In the genomic region with DNA sequence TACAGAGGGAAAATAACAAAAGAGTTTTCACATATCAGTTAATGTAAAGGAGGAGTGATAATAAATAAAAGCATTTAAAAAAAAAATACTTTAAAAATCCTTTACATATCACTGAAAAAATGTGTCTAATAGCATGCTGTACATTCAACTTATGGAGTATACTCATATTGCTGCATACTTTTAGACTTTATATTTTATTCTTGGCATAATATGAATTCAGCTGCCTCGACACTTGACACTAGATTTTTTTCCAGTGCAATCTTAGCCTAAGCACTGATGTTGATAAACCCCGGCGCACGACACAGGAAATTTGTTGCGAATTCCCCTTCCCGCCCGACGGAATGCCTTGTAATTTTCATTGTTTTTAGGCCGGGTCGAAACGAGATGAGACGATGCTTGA, we compare ENCODE assay signal across 2 fruit fly cellular contexts.
TF ChIP-seq lines count a peak whose summit lies in the region.

No protein-coding gene starts in this region.

- TF ChIP-seq CTCF in whole organism, embryonic (GFP tag; optimal IDR thresholded peaks at IDR 0.05; lab: Kevin White, UChicago), result no peak

TF ChIP-seq in whole organism, embryonic, 481 proteins besides CTCF, POLR2A, EP300 and RAD21 (continues in another document):
- no peak for TF ChIP-seq Spps (tag; optimal IDR thresholded peaks at IDR 0.05; lab: Kevin White, UChicago)
- no peak for TF ChIP-seq CG9215 (GFP tag; IDR thresholded peaks at IDR 0.05; lab: Robert Waterston, UW)
- TF ChIP-seq sima (GFP tag; optimal IDR thresholded peaks at IDR 0.05; lab: Kevin White, UChicago), result no peak
- TF ChIP-seq Hr51 (GFP tag; optimal IDR thresholded peaks at IDR 0.05; lab: Kevin White, UChicago), result peak in 1 of 2 experiments; percentile 33
- no peak for TF ChIP-seq CG8281 (tag; optimal IDR thresholded peaks at IDR 0.05; lab: Kevin White, UChicago)
- no peak for TF ChIP-seq GATAe (GFP tag; conservative IDR thresholded peaks at IDR 0.05; lab: Robert Waterston, UW)
- TF ChIP-seq CG4854 (GFP tag; optimal IDR thresholded peaks at IDR 0.05; lab: Kevin White, UChicago), result no peak
- TF ChIP-seq Lpt (GFP tag; optimal IDR thresholded peaks at IDR 0.05; lab: Kevin White, UChicago), result no peak
- no peak for TF ChIP-seq Usf (GFP tag; optimal IDR thresholded peaks at IDR 0.05; lab: Kevin White, UChicago)
- TF ChIP-seq C15 (GFP tag; IDR thresholded peaks at IDR 0.05; lab: Robert Waterston, UW), result no peak
- no peak for TF ChIP-seq insv (GFP tag; optimal IDR thresholded peaks at IDR 0.05; lab: Kevin White, UChicago)
- TF ChIP-seq Vsx1 (GFP tag; optimal IDR thresholded peaks at IDR 0.05; lab: Kevin White, UChicago), result no peak
- peak; percentile 50 for TF ChIP-seq CG2120 (GFP tag; optimal IDR thresholded peaks at IDR 0.05; lab: Kevin White, UChicago)
- TF ChIP-seq CG14860 (GFP tag; IDR thresholded peaks at IDR 0.05; lab: Robert Waterston, UW; ENCODE audit: partially characterized antibody), result no peak
- TF ChIP-seq Dfd (GFP tag; optimal IDR thresholded peaks at IDR 0.05; lab: Kevin White, UChicago), result no peak
- no peak for TF ChIP-seq pan (optimal IDR thresholded peaks at IDR 0.05; lab: Kevin White, UChicago)
- no peak for TF ChIP-seq pan (GFP tag; optimal IDR thresholded peaks at IDR 0.05 in 1 of 2, IDR thresholded peaks at IDR 0.05 in 1 of 2)
- TF ChIP-seq grn (GFP tag; optimal IDR thresholded peaks at IDR 0.05; lab: Kevin White, UChicago), result no peak
- no peak for TF ChIP-seq CG1603 (tag; optimal IDR thresholded peaks at IDR 0.05; lab: Kevin White, UChicago)
- no peak for TF ChIP-seq CG31388 (GFP tag; optimal IDR thresholded peaks at IDR 0.05; lab: Kevin White, UChicago)
- TF ChIP-seq bcd (GFP tag; optimal IDR thresholded peaks at IDR 0.05; lab: Kevin White, UChicago), result no peak
- no peak; the same call in 1 of the 2 replicates for TF ChIP-seq slbo (GFP tag; IDR thresholded peaks at IDR 0.05; lab: Robert Waterston, UW)
- no peak for TF ChIP-seq Neu2 (GFP tag; optimal IDR thresholded peaks at IDR 0.05; lab: Kevin White, UChicago; ENCODE audit: borderline replicate concordance)
- no peak for TF ChIP-seq MESR4 (GFP tag; optimal IDR thresholded peaks at IDR 0.05; lab: Kevin White, UChicago)
- peak; percentile 37 for TF ChIP-seq Meics (GFP tag; optimal IDR thresholded peaks at IDR 0.05; lab: Kevin White, UChicago)
- no peak for TF ChIP-seq tgo (GFP tag; IDR thresholded peaks at IDR 0.05; lab: Robert Waterston, UW)
- TF ChIP-seq CG6654 (GFP tag; optimal IDR thresholded peaks at IDR 0.05; lab: Kevin White, UChicago), result no peak
- TF ChIP-seq Ets65A (GFP tag; lab: Kevin White, UChicago), result no peak
- no peak for TF ChIP-seq Ets97D (GFP tag; optimal IDR thresholded peaks at IDR 0.05; lab: Kevin White, UChicago)
- TF ChIP-seq ind (GFP tag; optimal IDR thresholded peaks at IDR 0.05; lab: Kevin White, UChicago), result no peak
- TF ChIP-seq CG33213 (GFP tag; optimal IDR thresholded peaks at IDR 0.05; lab: Kevin White, UChicago), result no peak
- no peak for TF ChIP-seq CG34376 (GFP tag; optimal IDR thresholded peaks at IDR 0.05; lab: Kevin White, UChicago)
- no peak for TF ChIP-seq run (tag; optimal IDR thresholded peaks at IDR 0.05; lab: Kevin White, UChicago)
- TF ChIP-seq Awh (GFP tag; IDR thresholded peaks at IDR 0.05; lab: Robert Waterston, UW), result no peak
- TF ChIP-seq pum (GFP tag; optimal IDR thresholded peaks at IDR 0.05; lab: Kevin White, UChicago), result no peak
- no peak for TF ChIP-seq dmrt11E (tag; optimal IDR thresholded peaks at IDR 0.05; lab: Kevin White, UChicago)
- no peak for TF ChIP-seq crp (GFP tag; optimal IDR thresholded peaks at IDR 0.05; lab: Kevin White, UChicago)
- TF ChIP-seq MTF-1 (GFP tag; optimal IDR thresholded peaks at IDR 0.05; lab: Kevin White, UChicago; ENCODE audit: borderline replicate concordance), result no peak
- TF ChIP-seq CG33557 (GFP tag; optimal IDR thresholded peaks at IDR 0.05; lab: Kevin White, UChicago), result no peak
- no peak for TF ChIP-seq CG10147 (GFP tag; optimal IDR thresholded peaks at IDR 0.05; lab: Kevin White, UChicago)
- TF ChIP-seq esg (GFP tag; conservative IDR thresholded peaks at IDR 0.05; lab: Robert Waterston, UW), result no peak
- TF ChIP-seq z (GFP tag; IDR thresholded peaks at IDR 0.05; lab: Robert Waterston, UW), result no peak
- TF ChIP-seq CG12071 (GFP tag; optimal IDR thresholded peaks at IDR 0.05; lab: Kevin White, UChicago), result no peak
- TF ChIP-seq CG10267 (tag; optimal IDR thresholded peaks at IDR 0.05; lab: Kevin White, UChicago), result no peak
- no peak for TF ChIP-seq Max (GFP tag; optimal IDR thresholded peaks at IDR 0.05; lab: Kevin White, UChicago)

TF ChIP-seq in whole organism, prepupa, 60 proteins besides CTCF, POLR2A, EP300 and RAD21:
- TF ChIP-seq CG3919 (GFP tag; optimal IDR thresholded peaks at IDR 0.05; lab: Kevin White, UChicago), result no peak
- no peak for TF ChIP-seq spab (GFP tag; optimal IDR thresholded peaks at IDR 0.05; lab: Kevin White, UChicago)
- peak; percentile 14 for TF ChIP-seq Eip78C (GFP tag; lab: Kevin White, UChicago)
- no peak for TF ChIP-seq Lpt (GFP tag; optimal IDR thresholded peaks at IDR 0.05; lab: Kevin White, UChicago)
